Fruit fly (Drosophila melanogaster): ENCODE results near the gene CG5172.

DNA sequence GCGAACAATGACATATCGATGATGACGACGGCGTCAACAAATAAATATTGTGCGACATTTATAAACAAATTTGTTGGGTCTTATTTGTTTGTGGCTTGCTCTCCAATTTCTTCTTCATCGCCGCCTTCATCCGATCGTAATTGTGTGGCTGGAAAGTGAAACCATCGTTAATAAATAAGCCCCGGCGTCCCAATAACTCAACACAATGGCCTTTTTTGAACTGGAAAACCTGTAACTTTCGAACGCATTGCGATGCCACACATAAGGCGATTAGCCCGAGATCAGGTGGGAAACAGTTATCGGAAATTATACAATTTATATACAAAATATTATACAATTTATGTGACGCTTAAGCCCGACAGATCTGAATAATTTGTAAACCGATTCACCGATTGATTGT lies 15.2 kb downstream of the CG5172 start:
- TF ChIP-seq CG9948 (tag; optimal IDR thresholded peaks at IDR 0.05) (no peak), CG14655 (GFP tag; optimal IDR thresholded peaks at IDR 0.05) (no peak), CG32121 (GFP tag; IDR thresholded peaks at IDR 0.05) (no peak)

All from whole organism, pupa.